Worm (Caenorhabditis elegans): ENCODE results near the gene tps-1.

DNA sequence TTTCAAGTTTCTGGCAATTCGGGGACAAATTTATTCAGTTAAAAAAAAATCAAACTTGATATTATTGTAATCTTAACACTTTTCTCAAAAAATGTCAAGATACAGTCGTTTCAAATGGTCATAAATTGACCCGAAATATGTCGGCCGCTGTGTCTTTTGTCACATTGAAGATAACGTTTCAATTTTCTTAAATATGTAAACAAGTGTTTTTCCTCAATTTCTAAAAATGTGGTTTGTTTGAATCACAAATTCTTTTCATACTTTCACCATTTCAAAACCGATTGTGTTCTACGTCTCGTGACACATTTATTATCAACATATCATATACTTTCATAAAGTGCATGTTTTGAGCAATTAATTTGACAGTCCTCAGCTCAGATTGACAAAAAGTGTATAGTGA is 27.9 kb upstream of the tps-1 start:
- no peak for TF ChIP-seq snpc-1.3 (tag; optimal IDR thresholded peaks at IDR 0.05; ENCODE audit: insufficient read depth)
- no peak for TF ChIP-seq bed-1 (GFP tag; IDR thresholded peaks at IDR 0.05)
- no peak for TF ChIP-seq rpc-1 (optimal IDR thresholded peaks at IDR 0.05)
- TF ChIP-seq rpc-1 (tag; optimal IDR thresholded peaks at IDR 0.05) = no peak
- TF ChIP-seq ama-1 (optimal IDR thresholded peaks at IDR 0.05) = no peak
- TF ChIP-seq ama-1 (GFP tag; optimal IDR thresholded peaks at IDR 0.05) = no peak
- no peak for TF ChIP-seq nhr-120 (GFP tag; IDR thresholded peaks at IDR 0.05)
- TF ChIP-seq sptf-2 (GFP tag; optimal IDR thresholded peaks at IDR 0.05) = no peak
- TF ChIP-seq madf-8 (GFP tag; conservative IDR thresholded peaks at IDR 0.05) = no peak

All from whole organism, young adult.